Worm (Caenorhabditis elegans): ENCODE data around the gene B0024.13.

The B0024.13 gene

DNA sequence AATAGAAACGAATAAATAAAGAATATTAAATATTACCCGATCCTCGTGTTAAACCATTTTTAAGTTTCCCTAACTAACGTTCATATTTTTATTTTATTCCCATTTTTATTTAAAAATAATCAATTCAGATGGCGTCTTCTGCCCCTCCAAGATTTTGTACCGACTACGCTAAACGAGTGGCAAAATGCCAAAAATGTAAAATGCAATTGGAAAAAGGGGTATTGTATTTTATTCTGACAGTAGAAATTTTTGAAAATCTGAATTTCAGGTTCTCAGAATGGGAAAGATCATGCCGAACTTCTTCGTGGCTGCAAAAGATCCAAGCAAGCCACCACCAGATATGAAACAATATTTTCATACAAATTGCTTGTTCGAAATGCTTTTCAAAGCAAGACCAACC is 22.4 kb downstream of the B0024.13 start, which contains the start of gene K07C5.3:
K07C5.3 (plus strand) TSS at position 129 of the 400 bp plus-strand sequence.
- TF ChIP-seq dpl-1 (GFP tag; optimal IDR thresholded peaks at IDR 0.05), result no peak
- TF ChIP-seq F16B12.6 (tag; optimal IDR thresholded peaks at IDR 0.05), result no peak
- no peak for TF ChIP-seq snu-23 (GFP tag; optimal IDR thresholded peaks at IDR 0.05)
- TF ChIP-seq ets-5 (GFP tag; IDR thresholded peaks at IDR 0.05), result no peak
- no peak for TF ChIP-seq tbx-2 (tag; optimal IDR thresholded peaks at IDR 0.05)

ce11 chrV:10350054-10350453 is 29.5 kb downstream of the B0024.13 start, which contains the start of gene K07C5.9:
Gene K07C5.9 (minus strand): TSS chrV:10350154.
- TF ChIP-seq efl-1 (optimal IDR thresholded peaks at IDR 0.05) (no peak), efl-1 (GFP tag; optimal IDR thresholded peaks at IDR 0.05 in 1 of 2) (peak in 1 of 2 experiments; percentile 33), sox-4 (tag; optimal IDR thresholded peaks at IDR 0.05) (no peak)

- peak; percentile 87 for TF ChIP-seq lin-14 (GFP tag; optimal IDR thresholded peaks at IDR 0.05)
- peak; percentile 87 for TF ChIP-seq C16A3.4 (tag; optimal IDR thresholded peaks at IDR 0.05)
- peak; percentile 69 for TF ChIP-seq snpc-4 (tag; optimal IDR thresholded peaks at IDR 0.05)
- TF ChIP-seq xbp-1 (tag; optimal IDR thresholded peaks at IDR 0.05), result peak; percentile 92
- TF ChIP-seq nhr-47 (tag; optimal IDR thresholded peaks at IDR 0.05), result peak; percentile 92
- no peak for TF ChIP-seq nhr-12 (tag; optimal IDR thresholded peaks at IDR 0.05)
- peak; percentile 81 for TF ChIP-seq lin-15B (tag; optimal IDR thresholded peaks at IDR 0.05)
- peak; percentile 92 for TF ChIP-seq snu-23 (GFP tag; optimal IDR thresholded peaks at IDR 0.05)
- no peak for TF ChIP-seq ama-1 (optimal IDR thresholded peaks at IDR 0.05)
- TF ChIP-seq hpl-2 (GFP tag; optimal IDR thresholded peaks at IDR 0.05), result peak; percentile 0
- peak; percentile 84 for TF ChIP-seq nhr-19 (GFP tag; conservative IDR thresholded peaks at IDR 0.05)
- TF ChIP-seq zip-4 (GFP tag; optimal IDR thresholded peaks at IDR 0.05), result peak; percentile 47
- TF ChIP-seq fkh-8 (tag; optimal IDR thresholded peaks at IDR 0.05), result peak; percentile 77
- TF ChIP-seq mdl-1 (tag; optimal IDR thresholded peaks at IDR 0.05), result peak in 1 of 2 experiments; percentile 73
- TF ChIP-seq ztf-11 (tag; optimal IDR thresholded peaks at IDR 0.05), result peak in 1 of 2 experiments; percentile 86
- no peak for TF ChIP-seq nhr-28 (tag; optimal IDR thresholded peaks at IDR 0.05)
- TF ChIP-seq mab-9 (GFP tag; IDR thresholded peaks at IDR 0.05), result peak; percentile 62
- peak; percentile 88 to 91 for TF ChIP-seq lin-35 (GFP tag; optimal IDR thresholded peaks at IDR 0.05)
- TF ChIP-seq unc-62 (GFP tag; optimal IDR thresholded peaks at IDR 0.05), result no peak
- TF ChIP-seq sox-4 (tag; optimal IDR thresholded peaks at IDR 0.05), result peak; percentile 85
- TF ChIP-seq Y116A8C.19 (tag; optimal IDR thresholded peaks at IDR 0.05; ENCODE audit: borderline replicate concordance), result peak; percentile 2
- no peak for TF ChIP-seq hlh-4 (tag; optimal IDR thresholded peaks at IDR 0.05)
- TF ChIP-seq ceh-90 (tag; optimal IDR thresholded peaks at IDR 0.05), result peak; percentile 75
- peak; percentile 91 for TF ChIP-seq nhr-20 (tag; optimal IDR thresholded peaks at IDR 0.05)
- TF ChIP-seq skn-1 (tag; optimal IDR thresholded peaks at IDR 0.05), result peak; percentile 75
- TF ChIP-seq nhr-71 (tag; optimal IDR thresholded peaks at IDR 0.05), result peak; percentile 93
- TF ChIP-seq unc-98 (GFP tag; IDR thresholded peaks at IDR 0.05), result no peak
- TF ChIP-seq swsn-7 (tag; optimal IDR thresholded peaks at IDR 0.05), result peak; percentile 92
- TF ChIP-seq nhr-90 (tag; optimal IDR thresholded peaks at IDR 0.05; ENCODE audit: poor library complexity), result peak; percentile 90
- TF ChIP-seq egl-13 (tag; optimal IDR thresholded peaks at IDR 0.05), result peak; percentile 83
- no peak for TF ChIP-seq nhr-76 (tag; optimal IDR thresholded peaks at IDR 0.05)
- TF ChIP-seq sptf-1 (tag; optimal IDR thresholded peaks at IDR 0.05), result no peak
- peak; percentile 85 for TF ChIP-seq blmp-1 (tag; optimal IDR thresholded peaks at IDR 0.05)
- TF ChIP-seq pax-3 (tag; optimal IDR thresholded peaks at IDR 0.05), result peak; percentile 49
- TF ChIP-seq hlh-17 (GFP tag; optimal IDR thresholded peaks at IDR 0.05; ENCODE audit: borderline replicate concordance), result no peak
- peak; percentile 78 for TF ChIP-seq irx-1 (tag; optimal IDR thresholded peaks at IDR 0.05)
- TF ChIP-seq lin-39 (tag; optimal IDR thresholded peaks at IDR 0.05), result peak; percentile 51
- TF ChIP-seq ces-1 (GFP tag; optimal IDR thresholded peaks at IDR 0.05), result no peak
- TF ChIP-seq unc-30 (tag; optimal IDR thresholded peaks at IDR 0.05), result no peak
- TF ChIP-seq ceh-82 (tag; optimal IDR thresholded peaks at IDR 0.05), result peak; percentile 72 to 82 (median 73)
- TF ChIP-seq lir-3 (tag; optimal IDR thresholded peaks at IDR 0.05; ENCODE audit: poor library complexity), result peak; percentile 88
- TF ChIP-seq egl-27 (tag; optimal IDR thresholded peaks at IDR 0.05), result no peak
- TF ChIP-seq F16B12.6 (tag; optimal IDR thresholded peaks at IDR 0.05), result peak; percentile 47
Observed at ce11 chrV:10352928-10353427, 32.5 kb downstream of the B0024.13 start, which contains the start of gene nol-56. Gene nol-56 (minus strand): TSS chrV:10352978.
